Fruit fly (Drosophila melanogaster) whole organism, larva: ENCODE results near the gene toy.

Source experiments
- noc ChIP-seq: fragments of 200-800 bp; sonication (Bioruptor generic); optimal IDR thresholded peaks from 3 replicates; lab custom pipeline; 2019; ENCODE audit warnings: missing biosample characterization, mild to moderate bottlenecking, missing genetic modification characterization, moderate library complexity

Gene toy

dm6 chr4:980475-980856 is 9.1 kb upstream of the toy start:
- no peak for TF ChIP-seq noc (tag; lab: Kevin White, UChicago)

dm6 chr4:981157-981556 is 8.4 kb upstream of the toy start:
- no peak for TF ChIP-seq noc (tag; lab: Kevin White, UChicago)

dm6 chr4:982791-983407 is 6.6 kb upstream of the toy start:
- no peak for TF ChIP-seq noc (tag; lab: Kevin White, UChicago)

dm6 chr4:984755-985154 is 4.8 kb upstream of the toy start:
- no peak for TF ChIP-seq noc (tag; lab: Kevin White, UChicago)

dm6 chr4:988379-988778 is 1.1 kb upstream of the toy start:
- no peak for TF ChIP-seq noc (tag; lab: Kevin White, UChicago)

- no peak for TF ChIP-seq noc (tag; lab: Kevin White, UChicago)
Observed at dm6 chr4:995958-996357, 6.4 kb downstream of the toy start.

dm6 chr4:1008444-1008843 is 18.9 kb downstream of the toy start:
- TF ChIP-seq noc (tag; lab: Kevin White, UChicago): no peak

- TF ChIP-seq noc (tag; lab: Kevin White, UChicago): no peak
Observed at dm6 chr4:1025101-1025500, 35.6 kb downstream of the toy start.

- TF ChIP-seq noc (tag; lab: Kevin White, UChicago): no peak
Observed at dm6 chr4:1026117-1026743, 36.7 kb downstream of the toy start.

- no peak for TF ChIP-seq noc (tag; lab: Kevin White, UChicago)
Observed at dm6 chr4:1026806-1027431, 37.4 kb downstream of the toy start, which contains the start of gene PlexA. TSS of gene PlexA (minus strand) at chr4:1027101.

- TF ChIP-seq noc (tag; lab: Kevin White, UChicago): no peak
Observed at dm6 chr4:1029198-1029795, 39.8 kb downstream of the toy start, which contains the start of gene Mpv17. TSS of gene Mpv17 (minus strand) at chr4:1029361.

dm6 chr4:1030692-1031110 is 41.2 kb downstream of the toy start:
- TF ChIP-seq noc (tag; lab: Kevin White, UChicago): no peak

dm6 chr4:1031137-1031536 is 41.6 kb downstream of the toy start, which contains the start of gene ATPsynbeta:
TSS of gene ATPsynbeta (plus strand) at chr4:1031484.
- TF ChIP-seq noc (tag; lab: Kevin White, UChicago): no peak

- TF ChIP-seq noc (tag; lab: Kevin White, UChicago): no peak
Observed at dm6 chr4:1031687-1032140, 42.2 kb downstream of the toy start, which contains the start of gene CG11076. TSS of gene CG11076 (minus strand) at chr4:1031757.

- no peak for TF ChIP-seq noc (tag; lab: Kevin White, UChicago)
Observed at dm6 chr4:1032610-1033297, 43.2 kb downstream of the toy start.

- TF ChIP-seq noc (tag; lab: Kevin White, UChicago): no peak
Observed at dm6 chr4:1050422-1050821, 60.9 kb downstream of the toy start.
